Worm (Caenorhabditis elegans) whole organism, L1 larva: Measurements from ENCODE around the gene lgc-56.

Experiments used
- C16A3.4 ChIP-seq: fragments of 150-350 bp; optimal IDR thresholded peaks from 2 replicates; lab custom pipeline; 2014; ENCODE audit warnings: missing biosample characterization, missing genetic modification characterization
- C34B4.2 ChIP-seq: sonication (generic microtip); optimal IDR thresholded peaks from 2 replicates; lab custom pipeline; 2017; ENCODE audit warnings: mild to moderate bottlenecking, missing genetic modification characterization, missing compliant biosample characterization
- F16B12.6 ChIP-seq: fragments of 150-350 bp; optimal IDR thresholded peaks from 2 replicates; lab custom pipeline; 2014; ENCODE audit warnings: missing biosample characterization, missing genetic modification characterization
- aha-1 ChIP-seq: fragments of 150-350 bp; optimal IDR thresholded peaks from 2 replicates; lab custom pipeline; 2014; ENCODE audit warnings: missing biosample characterization, missing genetic modification characterization
- alr-1 ChIP-seq: fragments of 200-800 bp; sonication (Bioruptor generic); optimal IDR thresholded peaks from 2 replicates; lab custom pipeline; 2018; ENCODE audit warnings: borderline replicate concordance, mild to moderate bottlenecking, missing genetic modification characterization, missing compliant biosample characterization
- aly-2 ChIP-seq: fragments of 150-350 bp; optimal IDR thresholded peaks from 2 replicates; lab custom pipeline; 2014; ENCODE audit warnings: missing biosample characterization, missing genetic modification characterization
- ama-1 ChIP-seq: fragments of 150-350 bp; optimal IDR thresholded peaks from 2 replicates; lab custom pipeline; 2014
- ceh-63 ChIP-seq: fragments of 200-800 bp; sonication (Bioruptor generic); optimal IDR thresholded peaks from 2 replicates; lab custom pipeline; 2018; ENCODE audit warnings: mild to moderate bottlenecking, missing genetic modification characterization, missing compliant biosample characterization
- ceh-8 ChIP-seq: fragments of 200-800 bp; sonication (Bioruptor generic); optimal IDR thresholded peaks from 2 replicates; lab custom pipeline; 2018; ENCODE audit warnings: mild to moderate bottlenecking, missing genetic modification characterization, moderate library complexity, missing compliant biosample characterization
- ceh-88 ChIP-seq: fragments of 200-800 bp; sonication (Bioruptor generic); IDR thresholded peaks from 2 replicates; pipeline ENCODE4 v1.3.6; 2022; ENCODE audit warnings: missing genetic modification characterization, missing compliant biosample characterization
- ces-1 ChIP-seq: fragments of 150-350 bp; optimal IDR thresholded peaks from 2 replicates; lab custom pipeline; 2014; ENCODE audit warnings: missing biosample characterization, missing genetic modification reagents, missing genetic modification characterization
- dpl-1 ChIP-seq, 3 experiments: fragments of 150-350 bp in 2 of 3; sonication (generic microtip) in 1 of 3; optimal IDR thresholded peaks; 2 replicates each; lab custom pipeline; 2014 to 2017; ENCODE audit warnings: missing biosample characterization in 3 of 3, missing genetic modification characterization in 3 of 3, missing genetic modification reagents in 3 of 3
- efl-3 ChIP-seq: fragments of 200-800 bp; sonication (Bioruptor generic); optimal IDR thresholded peaks from 2 replicates; lab custom pipeline; 2018; ENCODE audit warnings: mild to moderate bottlenecking, missing genetic modification characterization, missing compliant biosample characterization
- egl-13 ChIP-seq: sonication (generic microtip); optimal IDR thresholded peaks from 2 replicates; lab custom pipeline; 2016; ENCODE audit warnings: missing genotype, missing genetic modification reagents, missing genetic modification characterization, missing compliant biosample characterization
- egl-27 ChIP-seq, 2 experiments: fragments of 150-350 bp in 1 of 2; sonication (generic microtip); optimal IDR thresholded peaks; 3 replicates each; lab custom pipeline; 2017 to 2018; ENCODE audit warnings: missing biosample characterization in 2 of 2, missing genetic modification characterization in 2 of 2, missing genetic modification reagents in 2 of 2
- ets-5 ChIP-seq: fragments of 200-800 bp; sonication (Bioruptor generic); IDR thresholded peaks from 2 replicates; pipeline ENCODE4 v1.3.6; 2022; ENCODE audit warnings: missing genetic modification characterization, missing compliant biosample characterization
- fkh-10 ChIP-seq: sonication (generic microtip); optimal IDR thresholded peaks from 2 replicates; lab custom pipeline; 2017; ENCODE audit warnings: missing biosample characterization, missing genetic modification reagents, missing genetic modification characterization
- grh-1 ChIP-seq: fragments of 200-800 bp; sonication (Bioruptor generic); IDR thresholded peaks from 2 replicates; pipeline ENCODE4 v1.3.6; 2022; ENCODE audit warnings: missing genetic modification reagents, missing genetic modification characterization, missing compliant biosample characterization
- hlh-4 ChIP-seq: sonication (generic microtip); optimal IDR thresholded peaks from 2 replicates; lab custom pipeline; 2016; ENCODE audit warnings: mild to moderate bottlenecking, missing genetic modification characterization, missing compliant biosample characterization
- hpl-2 ChIP-seq: fragments of 150-350 bp; optimal IDR thresholded peaks from 2 replicates; lab custom pipeline; 2014; ENCODE audit warnings: missing biosample characterization, missing genetic modification reagents, missing genetic modification characterization
- lin-13 ChIP-seq: fragments of 150-350 bp; optimal IDR thresholded peaks from 2 replicates; lab custom pipeline; 2014; ENCODE audit warnings: missing biosample characterization, missing genetic modification reagents, missing genetic modification characterization
- lin-14 ChIP-seq: fragments of 200-800 bp; sonication (Bioruptor generic); optimal IDR thresholded peaks from 2 replicates; lab custom pipeline; 2018; ENCODE audit warnings: mild to moderate bottlenecking, missing genetic modification characterization, moderate library complexity, missing compliant biosample characterization
- lin-35 ChIP-seq, 2 experiments: fragments of 150-350 bp; optimal IDR thresholded peaks; 2 replicates each; lab custom pipeline; 2014; ENCODE audit warnings: missing biosample characterization in 2 of 2, missing genetic modification characterization in 2 of 2, missing genetic modification reagents in 2 of 2
- lir-3 ChIP-seq: sonication (generic microtip); optimal IDR thresholded peaks from 2 replicates; lab custom pipeline; 2016; ENCODE audit warnings: mild to moderate bottlenecking, missing genetic modification characterization, moderate library complexity, missing compliant biosample characterization; ENCODE audit not compliant: poor library complexity
- lsy-2 ChIP-seq, 2 experiments: fragments of 150-350 bp; optimal IDR thresholded peaks; 2 replicates each; lab custom pipeline; 2014; ENCODE audit warnings: missing biosample characterization in 2 of 2, missing genetic modification characterization in 2 of 2
- mab-9 ChIP-seq: fragments of 200-800 bp; sonication (Bioruptor generic); IDR thresholded peaks from 2 replicates; pipeline ENCODE4 v1.3.6; 2022; ENCODE audit warnings: missing genetic modification reagents, missing genetic modification characterization, missing compliant biosample characterization
- mef-2 ChIP-seq: fragments of 150-350 bp; optimal IDR thresholded peaks from 2 replicates; lab custom pipeline; 2014; ENCODE audit warnings: missing biosample characterization, missing genetic modification characterization
- mep-1 ChIP-seq: fragments of 150-350 bp; optimal IDR thresholded peaks from 2 replicates; lab custom pipeline; 2014; ENCODE audit warnings: missing biosample characterization, missing genetic modification characterization
- nhr-11 ChIP-seq: fragments of 150-350 bp; optimal IDR thresholded peaks from 2 replicates; lab custom pipeline; 2014; ENCODE audit warnings: missing biosample characterization, missing genetic modification characterization
- nhr-20 ChIP-seq: sonication (generic microtip); optimal IDR thresholded peaks from 2 replicates; lab custom pipeline; 2016; ENCODE audit warnings: mild to moderate bottlenecking, missing genetic modification characterization, missing compliant biosample characterization
- nhr-28 ChIP-seq: fragments of 150-350 bp; optimal IDR thresholded peaks from 2 replicates; lab custom pipeline; 2014; ENCODE audit warnings: missing biosample characterization, missing genetic modification characterization
- nhr-47 ChIP-seq: sonication (generic microtip); optimal IDR thresholded peaks from 2 replicates; lab custom pipeline; 2016; ENCODE audit warnings: mild to moderate bottlenecking, missing genetic modification characterization, moderate library complexity, missing compliant biosample characterization
- nhr-77 ChIP-seq: fragments of 150-350 bp; optimal IDR thresholded peaks from 2 replicates; lab custom pipeline; 2014; ENCODE audit warnings: missing biosample characterization, missing genetic modification characterization
- nhr-84 ChIP-seq: sonication (generic microtip); optimal IDR thresholded peaks from 2 replicates; lab custom pipeline; 2017; ENCODE audit warnings: missing biosample characterization, missing genetic modification characterization
- nhr-85 ChIP-seq: sonication (generic microtip); peaks from one replicate; lab custom pipeline; 2016; ENCODE audit warnings: missing genetic modification characterization, inconsistent platforms, missing compliant biosample characterization
- nhr-90 ChIP-seq: sonication (generic microtip); optimal IDR thresholded peaks from 2 replicates; lab custom pipeline; 2016; ENCODE audit warnings: mild to moderate bottlenecking, missing genetic modification characterization, missing compliant biosample characterization; ENCODE audit not compliant: poor library complexity
- pag-3 ChIP-seq: sonication (generic microtip); optimal IDR thresholded peaks from 2 replicates; lab custom pipeline; 2017; ENCODE audit warnings: missing genetic modification characterization, mild to moderate bottlenecking, missing compliant biosample characterization, antibody characterized with exemption, borderline replicate concordance; ENCODE audit not compliant: insufficient read depth
- skn-1 ChIP-seq: fragments of 150-350 bp; optimal IDR thresholded peaks from 2 replicates; lab custom pipeline; 2014; ENCODE audit warnings: missing biosample characterization, missing genetic modification characterization
- snpc-4 ChIP-seq: fragments of 150-350 bp; optimal IDR thresholded peaks from 2 replicates; lab custom pipeline; 2014; ENCODE audit warnings: missing biosample characterization, missing genetic modification characterization
- snu-23 ChIP-seq: sonication (generic microtip); optimal IDR thresholded peaks from 2 replicates; lab custom pipeline; 2016; ENCODE audit warnings: missing genetic modification characterization, missing compliant biosample characterization
- sptf-1 ChIP-seq: fragments of 150-350 bp; optimal IDR thresholded peaks from 2 replicates; lab custom pipeline; 2014; ENCODE audit warnings: missing biosample characterization, missing genetic modification characterization
- tlp-1 ChIP-seq: fragments of 150-350 bp; optimal IDR thresholded peaks from 2 replicates; lab custom pipeline; 2014; ENCODE audit warnings: missing biosample characterization, missing genetic modification characterization
- unc-86 ChIP-seq: sonication (generic microtip); optimal IDR thresholded peaks from 2 replicates; lab custom pipeline; 2016; ENCODE audit warnings: missing genetic modification characterization, missing compliant biosample characterization
- unc-98 ChIP-seq: fragments of 200-800 bp; sonication (Bioruptor generic); IDR thresholded peaks from 2 replicates; pipeline ENCODE4 v1.3.6; 2022; ENCODE audit warnings: missing genetic modification characterization, missing compliant biosample characterization
- vab-15 ChIP-seq: sonication (generic microtip); optimal IDR thresholded peaks from 2 replicates; lab custom pipeline; 2017; ENCODE audit warnings: missing genotype, mild to moderate bottlenecking, missing genetic modification characterization, missing compliant biosample characterization
- xbp-1 ChIP-seq: sonication (generic microtip); optimal IDR thresholded peaks from 2 replicates; lab custom pipeline; 2016; ENCODE audit warnings: missing genetic modification characterization, missing compliant biosample characterization
- zip-4 ChIP-seq: fragments of 200-800 bp; sonication (Bioruptor generic); optimal IDR thresholded peaks from 2 replicates; lab custom pipeline; 2018; ENCODE audit warnings: mild to moderate bottlenecking, missing genetic modification characterization, moderate library complexity, missing compliant biosample characterization
- ztf-11 ChIP-seq, 2 experiments: sonication (generic microtip); optimal IDR thresholded peaks; 2 replicates each; lab custom pipeline; 2016 to 2017; ENCODE audit warnings: missing genetic modification characterization in 2 of 2, missing biosample characterization in 1 of 2, missing compliant biosample characterization in 1 of 2

Gene lgc-56

DNA sequence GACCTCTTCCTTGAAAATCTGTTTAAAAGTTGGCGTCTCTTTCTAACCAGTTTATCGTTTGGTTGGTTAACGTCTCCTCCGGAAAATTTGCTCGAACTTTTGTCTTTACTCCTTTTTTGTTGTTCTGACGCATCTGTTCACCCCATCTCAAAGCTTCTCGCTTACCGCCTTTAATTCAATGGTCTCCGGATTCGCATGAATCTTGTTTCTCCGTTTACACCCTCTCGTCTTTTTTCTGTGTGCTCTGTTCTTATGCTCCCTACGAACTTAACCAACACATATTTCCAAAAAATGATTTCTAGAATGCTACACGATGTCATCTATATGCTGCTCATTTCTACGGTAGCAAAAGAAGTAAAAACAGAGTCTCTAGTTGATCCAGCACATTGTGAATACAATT, at the start of gene lgc-56:
lgc-56 (plus strand) TSS at position 301 of the 400 bp plus-strand sequence.
- no peak for TF ChIP-seq egl-27 (tag; optimal IDR thresholded peaks at IDR 0.05; lab: Kevin White, UChicago)
- no peak for TF ChIP-seq C34B4.2
- no peak for TF ChIP-seq sptf-1 (tag; lab: Kevin White, UChicago)
- TF ChIP-seq ama-1 = no peak
- TF ChIP-seq egl-13 (tag; lab: Kevin White, UChicago) = no peak
- no peak for TF ChIP-seq C16A3.4 (tag; lab: Kevin White, UChicago)
- TF ChIP-seq mab-9 (GFP tag; lab: Robert Waterston, UW) = no peak
- TF ChIP-seq pag-3 (tag; lab: Kevin White, UChicago) = no peak
- TF ChIP-seq mep-1 (tag; lab: Kevin White, UChicago) = no peak
- no peak for TF ChIP-seq nhr-77 (tag; lab: Kevin White, UChicago)
- no peak for TF ChIP-seq nhr-85 (tag; lab: Kevin White, UChicago)
- no peak for TF ChIP-seq dpl-1 (GFP tag; optimal IDR thresholded peaks at IDR 0.05; lab: Kevin White, UChicago)
- no peak for TF ChIP-seq nhr-84 (tag; lab: Kevin White, UChicago)
- no peak for TF ChIP-seq tlp-1
- TF ChIP-seq aly-2 (tag; lab: Kevin White, UChicago) = no peak
- no peak for TF ChIP-seq grh-1
- TF ChIP-seq, all 84 proteins: peak for 0

DNA sequence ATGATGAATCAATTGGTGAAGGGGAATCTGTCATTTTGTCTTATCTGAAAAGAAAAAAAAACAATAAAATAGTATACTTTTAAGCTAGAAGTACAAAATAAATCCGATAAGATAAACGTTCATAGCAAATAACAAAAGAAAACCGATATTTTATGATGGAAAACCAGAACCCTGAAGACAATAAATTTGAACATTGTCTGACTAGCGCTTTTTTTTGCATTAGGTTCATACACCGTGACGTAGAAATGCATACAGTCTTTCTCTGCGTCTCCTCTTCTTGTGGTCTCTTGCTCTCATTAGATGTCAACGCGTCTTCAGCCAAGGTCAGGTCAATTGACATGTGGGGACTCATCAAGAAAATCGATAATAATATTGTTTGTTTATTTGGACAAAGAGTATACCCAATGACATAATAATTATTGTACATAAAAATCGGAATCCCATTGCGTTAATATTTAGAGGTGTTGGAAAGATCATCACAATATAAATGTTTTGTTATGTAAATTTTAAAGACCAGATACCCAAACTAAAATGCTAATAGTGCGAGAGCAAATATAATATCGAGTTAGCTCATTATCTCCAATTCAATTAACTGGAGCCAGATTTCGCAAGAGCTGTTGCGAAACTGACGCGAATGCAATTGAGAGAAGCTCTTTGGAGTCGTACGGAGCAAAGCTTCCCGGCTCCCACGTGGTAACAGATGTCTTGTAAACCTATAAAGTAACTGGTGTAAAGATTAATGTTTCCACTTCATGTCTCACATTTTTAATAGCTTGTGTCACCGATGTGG, 48.9 kb upstream of the lgc-56 start, which contains the start of gene dsh-2:
dsh-2 (minus strand) TSS at position 51 of the 790 bp plus-strand sequence.
- TF ChIP-seq snu-23 (peak; percentile 74), aha-1 (tag; lab: Kevin White, UChicago) (no peak), lin-13 (peak; percentile 32), nhr-28 (no peak), ceh-88 (GFP tag; lab: Robert Waterston, UW) (no peak), lin-35 (GFP tag; optimal IDR thresholded peaks at IDR 0.05; lab: Kevin White, UChicago) (peak; percentile 68 to 92), fkh-10 (GFP tag; lab: Kevin White, UChicago) (no peak), xbp-1 (peak; percentile 42), mef-2 (tag; lab: Kevin White, UChicago) (no peak), nhr-11 (no peak), F16B12.6 (tag; lab: Kevin White, UChicago) (peak; percentile 83), mep-1 (tag; lab: Kevin White, UChicago) (peak; percentile 91), unc-98 (GFP tag; lab: Robert Waterston, UW) (no peak), lir-3 (peak; percentile 17), zip-4 (GFP tag; lab: Kevin White, UChicago) (no peak), lsy-2 (tag; optimal IDR thresholded peaks at IDR 0.05; lab: Kevin White, UChicago) (peak; percentile 72 to 76), ces-1 (GFP tag; lab: Kevin White, UChicago) (no peak), tlp-1 (no peak), skn-1 (peak; percentile 9), nhr-47 (tag; lab: Kevin White, UChicago) (peak; percentile 48), unc-86 (tag; lab: Kevin White, UChicago) (no peak), dpl-1 (GFP tag; optimal IDR thresholded peaks at IDR 0.05; lab: Kevin White, UChicago) (peak; percentile 69 to 83 (median 81)), mab-9 (GFP tag; lab: Robert Waterston, UW) (no peak), vab-15 (tag; lab: Kevin White, UChicago) (no peak), hlh-4 (tag; lab: Kevin White, UChicago) (no peak), nhr-20 (tag; lab: Kevin White, UChicago) (peak; percentile 70), ztf-11 (tag; optimal IDR thresholded peaks at IDR 0.05; lab: Kevin White, UChicago) (peak in 1 of 2 experiments; percentile 10), sptf-1 (tag; lab: Kevin White, UChicago) (no peak), alr-1 (tag; lab: Kevin White, UChicago) (no peak), ceh-63 (GFP tag; lab: Kevin White, UChicago) (no peak), nhr-85 (tag; lab: Kevin White, UChicago) (peak; percentile 91), snpc-4 (tag; lab: Kevin White, UChicago) (no peak), C34B4.2 (no peak), lin-14 (GFP tag; lab: Kevin White, UChicago) (peak; percentile 64), hpl-2 (GFP tag; lab: Kevin White, UChicago) (no peak), pag-3 (tag; lab: Kevin White, UChicago) (no peak), nhr-90 (tag; lab: Kevin White, UChicago) (peak; percentile 63), efl-3 (GFP tag; lab: Kevin White, UChicago) (no peak), ets-5 (GFP tag; lab: Robert Waterston, UW) (no peak), ceh-8 (GFP tag; lab: Kevin White, UChicago) (no peak)
